Worm (Caenorhabditis elegans) whole organism, L1 larva: Measurements from ENCODE around the gene bet-2.

Source experiments
- C16A3.4 ChIP-seq: fragments of 150-350 bp; optimal IDR thresholded peaks from 2 replicates; lab custom pipeline; 2014; ENCODE audit warnings: missing biosample characterization, missing genetic modification characterization
- C34B4.2 ChIP-seq: sonication (generic microtip); optimal IDR thresholded peaks from 2 replicates; lab custom pipeline; 2017; ENCODE audit warnings: mild to moderate bottlenecking, missing genetic modification characterization, missing compliant biosample characterization
- Y116A8C.19 ChIP-seq: sonication (generic microtip); optimal IDR thresholded peaks from 2 replicates; lab custom pipeline; 2016; ENCODE audit warnings: missing compliant biosample characterization, missing genetic modification characterization, borderline replicate concordance
- alr-1 ChIP-seq: fragments of 200-800 bp; sonication (Bioruptor generic); optimal IDR thresholded peaks from 2 replicates; lab custom pipeline; 2018; ENCODE audit warnings: borderline replicate concordance, mild to moderate bottlenecking, missing genetic modification characterization, missing compliant biosample characterization
- aly-2 ChIP-seq: fragments of 150-350 bp; optimal IDR thresholded peaks from 2 replicates; lab custom pipeline; 2014; ENCODE audit warnings: missing biosample characterization, missing genetic modification characterization
- blmp-1 ChIP-seq: fragments of 150-350 bp; optimal IDR thresholded peaks from 2 replicates; lab custom pipeline; 2014; ENCODE audit warnings: missing biosample characterization, missing genetic modification characterization
- ceh-63 ChIP-seq: fragments of 200-800 bp; sonication (Bioruptor generic); optimal IDR thresholded peaks from 2 replicates; lab custom pipeline; 2018; ENCODE audit warnings: mild to moderate bottlenecking, missing genetic modification characterization, missing compliant biosample characterization
- ceh-88 ChIP-seq: fragments of 200-800 bp; sonication (Bioruptor generic); IDR thresholded peaks from 2 replicates; pipeline ENCODE4 v1.3.6; 2022; ENCODE audit warnings: missing genetic modification characterization, missing compliant biosample characterization
- dpl-1 ChIP-seq, 3 experiments: fragments of 150-350 bp in 2 of 3; sonication (generic microtip) in 1 of 3; optimal IDR thresholded peaks; 2 replicates each; lab custom pipeline; 2014 to 2017; ENCODE audit warnings: missing biosample characterization in 3 of 3, missing genetic modification characterization in 3 of 3, missing genetic modification reagents in 3 of 3
- dsc-1 ChIP-seq: sonication (generic microtip); optimal IDR thresholded peaks from 2 replicates; lab custom pipeline; 2016; ENCODE audit warnings: mild to moderate bottlenecking, missing genetic modification characterization, missing compliant biosample characterization
- efl-1 ChIP-seq, 4 experiments: fragments of 150-350 bp; optimal IDR thresholded peaks in 3 of 4; peaks in 1 of 4; 1 replicate in 1 of 4; 2 replicates in 3 of 4; lab custom pipeline; 2014; ENCODE audit warnings: missing biosample characterization in 2 of 4, missing genetic modification characterization in 2 of 4, missing genetic modification reagents in 2 of 4
- egl-13 ChIP-seq: sonication (generic microtip); optimal IDR thresholded peaks from 2 replicates; lab custom pipeline; 2016; ENCODE audit warnings: missing genotype, missing genetic modification reagents, missing genetic modification characterization, missing compliant biosample characterization
- egl-27 ChIP-seq, 2 experiments: fragments of 150-350 bp in 1 of 2; sonication (generic microtip); optimal IDR thresholded peaks; 3 replicates each; lab custom pipeline; 2017 to 2018; ENCODE audit warnings: missing biosample characterization in 2 of 2, missing genetic modification characterization in 2 of 2, missing genetic modification reagents in 2 of 2
- elt-2 ChIP-seq: sonication (generic microtip); optimal IDR thresholded peaks from 2 replicates; lab custom pipeline; 2016; ENCODE audit warnings: missing genetic modification characterization, mild to moderate bottlenecking, inconsistent platforms, missing compliant biosample characterization, missing genetic modification reagents
- elt-3 ChIP-seq, 6 experiments: fragments of 150-350 bp in 1 of 6; sonication (generic microtip); optimal IDR thresholded peaks; 2 replicates each; lab custom pipeline; 2017 to 2018; ENCODE audit warnings: missing biosample characterization in 6 of 6, missing genetic modification characterization in 6 of 6, inconsistent platforms in 1 of 6
- ets-5 ChIP-seq: fragments of 200-800 bp; sonication (Bioruptor generic); IDR thresholded peaks from 2 replicates; pipeline ENCODE4 v1.3.6; 2022; ENCODE audit warnings: missing genetic modification characterization, missing compliant biosample characterization
- fkh-10 ChIP-seq: sonication (generic microtip); optimal IDR thresholded peaks from 2 replicates; lab custom pipeline; 2017; ENCODE audit warnings: missing biosample characterization, missing genetic modification reagents, missing genetic modification characterization
- fkh-4 ChIP-seq: sonication (generic microtip); optimal IDR thresholded peaks from 2 replicates; lab custom pipeline; 2016; ENCODE audit warnings: missing compliant biosample characterization, missing genetic modification characterization, borderline replicate concordance
- fkh-8 ChIP-seq: sonication (generic microtip); optimal IDR thresholded peaks from 2 replicates; lab custom pipeline; 2016; ENCODE audit warnings: mild to moderate bottlenecking, missing genetic modification characterization, missing compliant biosample characterization
- fos-1 ChIP-seq: fragments of 150-350 bp; optimal IDR thresholded peaks from 2 replicates; lab custom pipeline; 2014; ENCODE audit warnings: missing biosample characterization, missing genetic modification characterization
- irx-1 ChIP-seq: sonication (generic microtip); optimal IDR thresholded peaks from 2 replicates; lab custom pipeline; 2016; ENCODE audit warnings: missing genetic modification characterization, missing compliant biosample characterization
- isw-1 ChIP-seq: fragments of 200-800 bp; sonication (Bioruptor generic); IDR thresholded peaks from 2 replicates; pipeline ENCODE4 v1.3.6; 2022; ENCODE audit warnings: missing genetic modification characterization, missing compliant biosample characterization
- jun-1 ChIP-seq: fragments of 150-350 bp; optimal IDR thresholded peaks from 2 replicates; lab custom pipeline; 2014; ENCODE audit warnings: missing biosample characterization, missing genetic modification reagents, missing genetic modification characterization
- lin-13 ChIP-seq: fragments of 150-350 bp; optimal IDR thresholded peaks from 2 replicates; lab custom pipeline; 2014; ENCODE audit warnings: missing biosample characterization, missing genetic modification reagents, missing genetic modification characterization
- lin-14 ChIP-seq: fragments of 200-800 bp; sonication (Bioruptor generic); optimal IDR thresholded peaks from 2 replicates; lab custom pipeline; 2018; ENCODE audit warnings: mild to moderate bottlenecking, missing genetic modification characterization, moderate library complexity, missing compliant biosample characterization
- lin-15B ChIP-seq: fragments of 150-350 bp; sonication (generic microtip); optimal IDR thresholded peaks from 3 replicates; lab custom pipeline; 2014; ENCODE audit warnings: missing biosample characterization, missing genetic modification characterization
- lin-35 ChIP-seq, 2 experiments: fragments of 150-350 bp; optimal IDR thresholded peaks; 2 replicates each; lab custom pipeline; 2014; ENCODE audit warnings: missing biosample characterization in 2 of 2, missing genetic modification characterization in 2 of 2, missing genetic modification reagents in 2 of 2
- lir-3 ChIP-seq: sonication (generic microtip); optimal IDR thresholded peaks from 2 replicates; lab custom pipeline; 2016; ENCODE audit warnings: mild to moderate bottlenecking, missing genetic modification characterization, moderate library complexity, missing compliant biosample characterization; ENCODE audit not compliant: poor library complexity
- lsy-2 ChIP-seq, 2 experiments: fragments of 150-350 bp; optimal IDR thresholded peaks; 2 replicates each; lab custom pipeline; 2014; ENCODE audit warnings: missing biosample characterization in 2 of 2, missing genetic modification characterization in 2 of 2
- mab-9 ChIP-seq: fragments of 200-800 bp; sonication (Bioruptor generic); IDR thresholded peaks from 2 replicates; pipeline ENCODE4 v1.3.6; 2022; ENCODE audit warnings: missing genetic modification reagents, missing genetic modification characterization, missing compliant biosample characterization
- mep-1 ChIP-seq: fragments of 150-350 bp; optimal IDR thresholded peaks from 2 replicates; lab custom pipeline; 2014; ENCODE audit warnings: missing biosample characterization, missing genetic modification characterization
- nhr-11 ChIP-seq: fragments of 150-350 bp; optimal IDR thresholded peaks from 2 replicates; lab custom pipeline; 2014; ENCODE audit warnings: missing biosample characterization, missing genetic modification characterization
- nhr-19 ChIP-seq: fragments of 200-800 bp; sonication (Bioruptor generic); conservative IDR thresholded peaks from 2 replicates; pipeline ENCODE4 v1.3.6; 2022; ENCODE audit warnings: missing genetic modification characterization, missing compliant biosample characterization
- nhr-20 ChIP-seq: sonication (generic microtip); optimal IDR thresholded peaks from 2 replicates; lab custom pipeline; 2016; ENCODE audit warnings: mild to moderate bottlenecking, missing genetic modification characterization, missing compliant biosample characterization
- nhr-237 ChIP-seq: fragments of 150-350 bp; optimal IDR thresholded peaks from 2 replicates; lab custom pipeline; 2014; ENCODE audit warnings: missing biosample characterization, missing genetic modification characterization
- nhr-47 ChIP-seq: sonication (generic microtip); optimal IDR thresholded peaks from 2 replicates; lab custom pipeline; 2016; ENCODE audit warnings: mild to moderate bottlenecking, missing genetic modification characterization, moderate library complexity, missing compliant biosample characterization
- nhr-71 ChIP-seq: sonication (generic microtip); optimal IDR thresholded peaks from 2 replicates; lab custom pipeline; 2016; ENCODE audit warnings: mild to moderate bottlenecking, missing genetic modification characterization, moderate library complexity, missing compliant biosample characterization
- pag-3 ChIP-seq: sonication (generic microtip); optimal IDR thresholded peaks from 2 replicates; lab custom pipeline; 2017; ENCODE audit warnings: missing genetic modification characterization, mild to moderate bottlenecking, missing compliant biosample characterization, antibody characterized with exemption, borderline replicate concordance; ENCODE audit not compliant: insufficient read depth
- pax-3 ChIP-seq: fragments of 200-800 bp; sonication (Bioruptor generic); optimal IDR thresholded peaks from 2 replicates; lab custom pipeline; 2018; ENCODE audit warnings: mild to moderate bottlenecking, missing genetic modification characterization, moderate library complexity, missing compliant biosample characterization
- rnt-1 ChIP-seq: sonication (generic microtip); optimal IDR thresholded peaks from 2 replicates; lab custom pipeline; 2016; ENCODE audit warnings: mild to moderate bottlenecking, missing genetic modification characterization, moderate library complexity, missing compliant biosample characterization
- skn-1 ChIP-seq: fragments of 150-350 bp; optimal IDR thresholded peaks from 2 replicates; lab custom pipeline; 2014; ENCODE audit warnings: missing biosample characterization, missing genetic modification characterization
- snpc-4 ChIP-seq: fragments of 150-350 bp; optimal IDR thresholded peaks from 2 replicates; lab custom pipeline; 2014; ENCODE audit warnings: missing biosample characterization, missing genetic modification characterization
- snu-23 ChIP-seq: sonication (generic microtip); optimal IDR thresholded peaks from 2 replicates; lab custom pipeline; 2016; ENCODE audit warnings: missing genetic modification characterization, missing compliant biosample characterization
- sptf-1 ChIP-seq: fragments of 150-350 bp; optimal IDR thresholded peaks from 2 replicates; lab custom pipeline; 2014; ENCODE audit warnings: missing biosample characterization, missing genetic modification characterization
- swsn-7 ChIP-seq: sonication (generic microtip); optimal IDR thresholded peaks from 2 replicates; lab custom pipeline; 2016; ENCODE audit warnings: missing genetic modification characterization, missing compliant biosample characterization
- unc-86 ChIP-seq: sonication (generic microtip); optimal IDR thresholded peaks from 2 replicates; lab custom pipeline; 2016; ENCODE audit warnings: missing genetic modification characterization, missing compliant biosample characterization
- unc-98 ChIP-seq: fragments of 200-800 bp; sonication (Bioruptor generic); IDR thresholded peaks from 2 replicates; pipeline ENCODE4 v1.3.6; 2022; ENCODE audit warnings: missing genetic modification characterization, missing compliant biosample characterization
- vab-15 ChIP-seq: sonication (generic microtip); optimal IDR thresholded peaks from 2 replicates; lab custom pipeline; 2017; ENCODE audit warnings: missing genotype, mild to moderate bottlenecking, missing genetic modification characterization, missing compliant biosample characterization
- xbp-1 ChIP-seq: sonication (generic microtip); optimal IDR thresholded peaks from 2 replicates; lab custom pipeline; 2016; ENCODE audit warnings: missing genetic modification characterization, missing compliant biosample characterization
- zag-1 ChIP-seq: fragments of 150-350 bp; optimal IDR thresholded peaks from 2 replicates; lab custom pipeline; 2014; ENCODE audit warnings: missing biosample characterization, missing genetic modification characterization
- zip-4 ChIP-seq: fragments of 200-800 bp; sonication (Bioruptor generic); optimal IDR thresholded peaks from 2 replicates; lab custom pipeline; 2018; ENCODE audit warnings: mild to moderate bottlenecking, missing genetic modification characterization, moderate library complexity, missing compliant biosample characterization
- ztf-4 ChIP-seq: fragments of 150-350 bp; optimal IDR thresholded peaks from 2 replicates; lab custom pipeline; 2014; ENCODE audit warnings: missing biosample characterization, missing genetic modification characterization

The bet-2 gene

ce11 chrX:10576410-10576809, 7.3 kb downstream of the bet-2 start:
- peak; percentile 36 to 78 for TF ChIP-seq lin-35 (GFP tag; optimal IDR thresholded peaks at IDR 0.05; lab: Kevin White, UChicago)
- TF ChIP-seq egl-13: no peak
- no peak for TF ChIP-seq ztf-4 (tag; lab: Kevin White, UChicago)
- TF ChIP-seq nhr-11 (tag; lab: Kevin White, UChicago): no peak
- peak; percentile 60 for TF ChIP-seq xbp-1 (tag; lab: Kevin White, UChicago)
- TF ChIP-seq zag-1 (tag; lab: Kevin White, UChicago): no peak
- no peak for TF ChIP-seq alr-1
- peak in 2 of 6 experiments; percentile 60 to 70 for TF ChIP-seq elt-3 (tag; optimal IDR thresholded peaks at IDR 0.05; lab: Kevin White, UChicago)
- TF ChIP-seq C16A3.4 (tag; lab: Kevin White, UChicago): peak; percentile 74
- TF ChIP-seq lin-15B (tag; lab: Kevin White, UChicago): peak; percentile 41
- peak; percentile 70 for TF ChIP-seq nhr-237 (tag; lab: Kevin White, UChicago)
- no peak for TF ChIP-seq unc-86 (tag; lab: Kevin White, UChicago)
- peak; percentile 63 for TF ChIP-seq blmp-1 (tag; lab: Kevin White, UChicago)
- no peak for TF ChIP-seq C34B4.2
- TF ChIP-seq ceh-88 (GFP tag; lab: Robert Waterston, UW): no peak
- TF ChIP-seq skn-1 (tag; lab: Kevin White, UChicago): peak; percentile 80
- TF ChIP-seq lir-3 (tag; lab: Kevin White, UChicago): no peak
- TF ChIP-seq snu-23 (GFP tag; lab: Kevin White, UChicago): peak; percentile 69
- peak in 1 of 2 experiments; percentile 69 for TF ChIP-seq efl-1 (optimal IDR thresholded peaks at IDR 0.05; lab: Kevin White, UChicago)
- peak; percentile 51 to 91 for TF ChIP-seq efl-1 (GFP tag; optimal IDR thresholded peaks at IDR 0.05 in 1 of 2; lab: Kevin White, UChicago)
- TF ChIP-seq fkh-8 (tag; lab: Kevin White, UChicago): peak; percentile 46
- TF ChIP-seq pax-3 (tag; lab: Kevin White, UChicago): no peak
- TF ChIP-seq isw-1 (GFP tag; lab: Robert Waterston, UW): peak; percentile 21; the same call in 1 of the 2 replicates
- peak; percentile 98 for TF ChIP-seq zip-4 (GFP tag; lab: Kevin White, UChicago)
- TF ChIP-seq ceh-63 (GFP tag; lab: Kevin White, UChicago): no peak
- TF ChIP-seq rnt-1 (tag; lab: Kevin White, UChicago): no peak
- TF ChIP-seq nhr-47: peak; percentile 59
- TF ChIP-seq snpc-4: peak; percentile 51
- TF ChIP-seq ets-5 (GFP tag; lab: Robert Waterston, UW): no peak
- no peak for TF ChIP-seq egl-27 (tag; optimal IDR thresholded peaks at IDR 0.05; lab: Kevin White, UChicago)
- TF ChIP-seq pag-3 (tag; lab: Kevin White, UChicago): peak; percentile 16
- peak; percentile 60 for TF ChIP-seq fos-1 (tag; lab: Kevin White, UChicago)
- peak; percentile 49 for TF ChIP-seq nhr-20 (tag; lab: Kevin White, UChicago)
- no peak for TF ChIP-seq mab-9 (GFP tag; lab: Robert Waterston, UW)
- peak; percentile 79 for TF ChIP-seq jun-1
- peak; percentile 73 for TF ChIP-seq nhr-71 (tag; lab: Kevin White, UChicago)
- no peak for TF ChIP-seq aly-2 (tag; lab: Kevin White, UChicago)
- peak; percentile 46 for TF ChIP-seq mep-1
- TF ChIP-seq nhr-19 (GFP tag; lab: Robert Waterston, UW): peak; percentile 24
- TF ChIP-seq dsc-1 (tag; lab: Kevin White, UChicago): no peak
- TF ChIP-seq unc-98 (GFP tag; lab: Robert Waterston, UW): no peak
- TF ChIP-seq sptf-1 (tag; lab: Kevin White, UChicago): no peak
- TF ChIP-seq lsy-2 (tag; optimal IDR thresholded peaks at IDR 0.05; lab: Kevin White, UChicago): peak; percentile 50 to 81
- TF ChIP-seq Y116A8C.19: no peak
- TF ChIP-seq fkh-4: no peak
- peak; percentile 52 for TF ChIP-seq irx-1 (tag; lab: Kevin White, UChicago)
- peak; percentile 58 for TF ChIP-seq lin-13 (GFP tag; lab: Kevin White, UChicago)
- TF ChIP-seq elt-2 (tag; lab: Kevin White, UChicago): no peak
- TF ChIP-seq fkh-10 (GFP tag; lab: Kevin White, UChicago): no peak
- TF ChIP-seq vab-15: peak; percentile 52
- peak; percentile 33 to 60 (median 53) for TF ChIP-seq dpl-1 (GFP tag; optimal IDR thresholded peaks at IDR 0.05; lab: Kevin White, UChicago)
- peak; percentile 85 for TF ChIP-seq lin-14 (GFP tag; lab: Kevin White, UChicago)
- peak; percentile 48 for TF ChIP-seq swsn-7 (tag; lab: Kevin White, UChicago)
